Worm (Caenorhabditis elegans) whole organism, L4 larva: ENCODE results near the gene F47F2.1.

Experiments
- Y5F2A.4 ChIP-seq: fragments of 200-800 bp; sonication (Bioruptor generic); optimal IDR thresholded peaks from 2 replicates; lab custom pipeline; 2018; ENCODE audit warnings: mild to moderate bottlenecking, missing genetic modification characterization, missing compliant biosample characterization
- aha-1 ChIP-seq: fragments of 150-350 bp; peaks from one replicate; lab custom pipeline; 2014; ENCODE audit warnings: missing biosample characterization, missing genetic modification characterization
- ces-1 ChIP-seq: fragments of 150-350 bp; sonication (generic microtip); optimal IDR thresholded peaks from 4 replicates; lab custom pipeline; 2014; ENCODE audit warnings: missing biosample characterization, missing genetic modification reagents, missing genetic modification characterization
- fkh-10 ChIP-seq: fragments of 150-350 bp; optimal IDR thresholded peaks from 2 replicates; lab custom pipeline; 2014; ENCODE audit warnings: missing biosample characterization, missing genetic modification reagents, missing genetic modification characterization
- lsy-2 ChIP-seq, 2 experiments: fragments of 150-350 bp in 1 of 2; sonication (generic microtip) in 1 of 2; optimal IDR thresholded peaks; 2 replicates each; lab custom pipeline; 2014 to 2017; ENCODE audit warnings: missing biosample characterization in 2 of 2, missing genetic modification characterization in 2 of 2
- mep-1 ChIP-seq: fragments of 150-350 bp; sonication (generic microtip); optimal IDR thresholded peaks from 3 replicates; lab custom pipeline; 2014; ENCODE audit warnings: missing biosample characterization, missing genetic modification characterization
- nhr-25 ChIP-seq: sonication (generic microtip); optimal IDR thresholded peaks from 2 replicates; lab custom pipeline; 2017; ENCODE audit warnings: missing genetic modification characterization, mild to moderate bottlenecking, missing compliant biosample characterization, antibody characterized with exemption, moderate library complexity, borderline replicate concordance; ENCODE audit not compliant: insufficient read depth
- nhr-77 ChIP-seq: fragments of 150-350 bp; optimal IDR thresholded peaks from 2 replicates; lab custom pipeline; 2014; ENCODE audit warnings: missing biosample characterization, missing genetic modification characterization
- snpc-4 ChIP-seq: fragments of 150-350 bp; optimal IDR thresholded peaks from 2 replicates; lab custom pipeline; 2014; ENCODE audit warnings: missing biosample characterization, missing genetic modification characterization
- unc-130 ChIP-seq: sonication (generic microtip); optimal IDR thresholded peaks from 2 replicates; lab custom pipeline; 2016; ENCODE audit warnings: missing genetic modification reagents, missing genetic modification characterization, missing compliant biosample characterization

ce11 chrX:3859449-3859848 lies 18.9 kb upstream of the F47F2.1 start:
- TF ChIP-seq aha-1 (tag; lab: Kevin White, UChicago) (no peak), ces-1 (GFP tag; lab: Kevin White, UChicago) (no peak), Y5F2A.4 (GFP tag; lab: Kevin White, UChicago) (no peak), nhr-25 (tag; lab: Kevin White, UChicago) (no peak), unc-130 (GFP tag; lab: Kevin White, UChicago) (no peak), lsy-2 (tag; optimal IDR thresholded peaks at IDR 0.05; lab: Kevin White, UChicago) (no peak), nhr-77 (tag; lab: Kevin White, UChicago) (no peak), snpc-4 (tag; lab: Kevin White, UChicago) (no peak), fkh-10 (GFP tag; lab: Kevin White, UChicago) (no peak), mep-1 (no peak)
